Worm (Caenorhabditis elegans) whole organism, midembryonic: ENCODE results near the gene mrpl-37.

ENCODE experiments used
- T22C8.4 ChIP-seq: fragments of 200-800 bp; sonication (Bioruptor generic); IDR thresholded peaks from 2 replicates; pipeline ENCODE4 v1.3.6; 2022; ENCODE audit warnings: missing genetic modification characterization, missing compliant biosample characterization
- cog-1 ChIP-seq: sonication (generic microtip); optimal IDR thresholded peaks from 2 replicates; lab custom pipeline; 2016; ENCODE audit warnings: missing genetic modification characterization, missing compliant biosample characterization
- flt-1 ChIP-seq: fragments of 200-800 bp; sonication (Bioruptor generic); IDR thresholded peaks from 2 replicates; pipeline ENCODE4 v1.3.6; 2022; ENCODE audit warnings: missing genetic modification characterization, missing compliant biosample characterization
- med-1 ChIP-seq: sonication (generic microtip); optimal IDR thresholded peaks from 2 replicates; lab custom pipeline; 2017; ENCODE audit warnings: missing genetic modification characterization, mild to moderate bottlenecking, missing compliant biosample characterization, antibody characterized with exemption, missing genetic modification reagents; ENCODE audit not compliant: insufficient read depth
- tab-1 ChIP-seq: fragments of 200-800 bp; sonication (Bioruptor generic); IDR thresholded peaks from 2 replicates; pipeline ENCODE4 v1.3.6; 2022; ENCODE audit warnings: missing genetic modification characterization, missing compliant biosample characterization
- ztf-23 ChIP-seq: fragments of 200-800 bp; sonication (Bioruptor generic); IDR thresholded peaks from 2 replicates; pipeline ENCODE4 v1.3.6; 2022; ENCODE audit warnings: missing genetic modification reagents, missing genetic modification characterization, missing compliant biosample characterization
- ztf-29 ChIP-seq: fragments of 200-800 bp; sonication (Bioruptor generic); IDR thresholded peaks from 2 replicates; pipeline ENCODE4 v1.3.6; 2022; ENCODE audit warnings: missing genetic modification reagents, missing genetic modification characterization, missing compliant biosample characterization

ce11 chrII:13614516-13614915 is 39.6 kb upstream of the mrpl-37 start:
- no peak for TF ChIP-seq med-1
- TF ChIP-seq flt-1: no peak
- no peak for TF ChIP-seq ztf-23 (GFP tag; lab: Robert Waterston, UW)
- TF ChIP-seq T22C8.4 (GFP tag; lab: Robert Waterston, UW): no peak
- no peak for TF ChIP-seq cog-1 (tag; lab: Kevin White, UChicago)
- TF ChIP-seq tab-1: no peak
- no peak for TF ChIP-seq ztf-29 (GFP tag; lab: Robert Waterston, UW)
